Worm (Caenorhabditis elegans): Measurements from ENCODE around the gene glo-4.

- TF ChIP-seq him-1 (tag; optimal IDR thresholded peaks at IDR 0.05) (no peak), W03F9.2 (tag; optimal IDR thresholded peaks at IDR 0.05) (no peak)
These were observed 39.1 kb upstream of the glo-4 start, which contains the start of gene hlh-10 for ce11 chrV:9282110-9282509.
